Worm (Caenorhabditis elegans) whole organism, L4 larva: ENCODE data around the gene kin-20.

Experiments
- R02D3.7 ChIP-seq: fragments of 150-350 bp; sonication (generic microtip); optimal IDR thresholded peaks from 3 replicates; lab custom pipeline; 2014; ENCODE audit warnings: missing biosample characterization, missing genetic modification characterization
- Y5F2A.4 ChIP-seq: fragments of 200-800 bp; sonication (Bioruptor generic); optimal IDR thresholded peaks from 2 replicates; lab custom pipeline; 2018; ENCODE audit warnings: mild to moderate bottlenecking, missing genetic modification characterization, missing compliant biosample characterization
- ZK546.5 ChIP-seq, 2 experiments: sonication (generic microtip); optimal IDR thresholded peaks; 2 replicates each; lab custom pipeline; 2017; ENCODE audit warnings: missing biosample characterization in 2 of 2, missing genetic modification characterization in 2 of 2
- aly-2 ChIP-seq: sonication (generic microtip); optimal IDR thresholded peaks from 2 replicates; lab custom pipeline; 2018; ENCODE audit warnings: missing biosample characterization, missing genetic modification characterization
- ama-1 ChIP-seq: fragments of 150-350 bp; optimal IDR thresholded peaks from 2 replicates; lab custom pipeline; 2014; ENCODE audit warnings: inconsistent platforms, mixed read lengths
- fkh-10 ChIP-seq: fragments of 150-350 bp; optimal IDR thresholded peaks from 2 replicates; lab custom pipeline; 2014; ENCODE audit warnings: missing biosample characterization, missing genetic modification reagents, missing genetic modification characterization
- lir-3 ChIP-seq: sonication (generic microtip); optimal IDR thresholded peaks from 2 replicates; lab custom pipeline; 2016; ENCODE audit warnings: mild to moderate bottlenecking, missing genetic modification characterization, missing compliant biosample characterization
- madf-9 ChIP-seq: fragments of 200-800 bp; sonication (Bioruptor generic); conservative IDR thresholded peaks from 2 replicates; pipeline ENCODE4 v1.3.6; 2022; ENCODE audit warnings: missing genetic modification reagents, missing genetic modification characterization, missing compliant biosample characterization
- nhr-237 ChIP-seq: sonication (generic microtip); optimal IDR thresholded peaks from 2 replicates; lab custom pipeline; 2017; ENCODE audit warnings: missing biosample characterization, missing genetic modification characterization
- pha-4 ChIP-seq, 2 experiments: fragments of 150-350 bp in 1 of 2; fragments of 200-800 bp in 1 of 2; sonication (Bioruptor generic) in 1 of 2; IDR thresholded peaks in 1 of 2; optimal IDR thresholded peaks in 1 of 2; 2 replicates each; pipeline versions ENCODE4 v1.3.6 to Lab custom; 2014 to 2022; ENCODE audit warnings: missing genetic modification characterization in 2 of 2, missing genetic modification reagents in 2 of 2, missing biosample characterization in 1 of 2, missing compliant biosample characterization in 1 of 2
- php-3 ChIP-seq: fragments of 200-800 bp; sonication (Bioruptor generic); IDR thresholded peaks from 2 replicates; pipeline ENCODE4 v1.3.6; 2022; ENCODE audit warnings: missing genetic modification reagents, missing genetic modification characterization, missing compliant biosample characterization
- tra-1 ChIP-seq: fragments of 200-800 bp; sonication (Bioruptor generic); IDR thresholded peaks from 2 replicates; pipeline ENCODE4 v1.3.6; 2022; ENCODE audit warnings: missing genetic modification reagents, missing genetic modification characterization, missing compliant biosample characterization

- TF ChIP-seq R02D3.7 (tag; lab: Kevin White, UChicago) (no peak), nhr-237 (tag; lab: Kevin White, UChicago) (no peak), lir-3 (no peak), madf-9 (GFP tag; lab: Robert Waterston, UW) (no peak), ZK546.5 (tag; optimal IDR thresholded peaks at IDR 0.05; lab: Kevin White, UChicago) (no peak), pha-4 (GFP tag; IDR thresholded peaks at IDR 0.05; lab: Robert Waterston, UW) (peak; percentile 92), pha-4 (tag; optimal IDR thresholded peaks at IDR 0.05; lab: Kevin White, UChicago) (peak; percentile 17), tra-1 (no peak), aly-2 (no peak), ama-1 (lab: Kevin White, UChicago) (no peak), Y5F2A.4 (no peak), php-3 (GFP tag; lab: Robert Waterston, UW) (no peak), fkh-10 (GFP tag; lab: Kevin White, UChicago) (no peak)
These were observed 1.7 kb upstream of the kin-20 start for ce11 chrX:15279301-15279700.
